Fruit fly (Drosophila melanogaster): ENCODE data around the gene Plp.
A peak's percentile ranks its signal among the peaks of the same experiment; 100 is the strongest.

- TF ChIP-seq CG8301 (tag; optimal IDR thresholded peaks at IDR 0.05) (no peak), CG14655 (GFP tag; optimal IDR thresholded peaks at IDR 0.05) (no peak), rn (GFP tag; IDR thresholded peaks at IDR 0.05) (no peak), CG9948 (tag; optimal IDR thresholded peaks at IDR 0.05) (no peak), EcR (GFP tag; optimal IDR thresholded peaks at IDR 0.05) (no peak), CG13204 (GFP tag; optimal IDR thresholded peaks at IDR 0.05) (no peak), D1 (tag; optimal IDR thresholded peaks at IDR 0.05) (no peak), CG4496 (GFP tag; IDR thresholded peaks at IDR 0.05) (peak; percentile 67), CG12605 (GFP tag; IDR thresholded peaks at IDR 0.05) (no peak), Pif1A (GFP tag; optimal IDR thresholded peaks at IDR 0.05) (no peak), CG17806 (tag; optimal IDR thresholded peaks at IDR 0.05) (no peak), CG34367 (tag; optimal IDR thresholded peaks at IDR 0.05) (no peak), gl (tag; optimal IDR thresholded peaks at IDR 0.05) (no peak)
These were observed 14.0 kb upstream of the Plp start for dm6 chr3L:15108524-15108923.
